Fruit fly (Drosophila melanogaster) whole organism, embryonic: ENCODE measurements around the gene Mvd.

Experiments
- Asciz ChIP-seq: fragments of 200-800 bp; sonication (Bioruptor generic); optimal IDR thresholded peaks from 2 replicates; lab custom pipeline; 2017; ENCODE audit warnings: missing biosample characterization, mild to moderate bottlenecking, missing genetic modification characterization, missing genetic modification reagents
- Blimp-1 ChIP-seq: fragments of 200-800 bp; sonication (Bioruptor generic); optimal IDR thresholded peaks from 3 replicates; lab custom pipeline; 2018; ENCODE audit warnings: missing biosample characterization, missing genetic modification characterization, mild to moderate bottlenecking, moderate library complexity, missing genetic modification reagents
- Bteb2 ChIP-seq: fragments of 200-800 bp; sonication (Bioruptor generic); optimal IDR thresholded peaks from 2 replicates; lab custom pipeline; 2016; ENCODE audit warnings: missing biosample characterization, missing genetic modification characterization
- CG10209 ChIP-seq: fragments of 200-800 bp; sonication (Bioruptor generic); optimal IDR thresholded peaks from 3 replicates; lab custom pipeline; 2017; ENCODE audit warnings: missing biosample characterization, mild to moderate bottlenecking, missing genetic modification characterization, missing genetic modification reagents
- CG10543 ChIP-seq: fragments of 200-800 bp; sonication (Bioruptor generic); optimal IDR thresholded peaks from 3 replicates; lab custom pipeline; 2017; ENCODE audit warnings: missing biosample characterization, mild to moderate bottlenecking, missing genetic modification characterization, moderate library complexity
- CG13424 ChIP-seq: fragments of 200-800 bp; sonication (Bioruptor generic); optimal IDR thresholded peaks from 2 replicates; lab custom pipeline; 2019; ENCODE audit warnings: missing biosample characterization, mild to moderate bottlenecking, missing genetic modification characterization, moderate library complexity
- CG13775 ChIP-seq: fragments of 200-800 bp; sonication (Bioruptor generic); optimal IDR thresholded peaks from 3 replicates; lab custom pipeline; 2017; ENCODE audit warnings: missing biosample characterization, mild to moderate bottlenecking, missing genetic modification characterization
- CG14014 ChIP-seq: fragments of 200-800 bp; sonication (Bioruptor generic); IDR thresholded peaks from 2 replicates; pipeline ENCODE4 v1.3.6; 2022; ENCODE audit warnings: missing biosample characterization, missing genetic modification characterization
- CG14667 ChIP-seq: fragments of 200-800 bp; sonication (Bioruptor generic); IDR thresholded peaks from 2 replicates; pipeline ENCODE4 v1.3.6; 2022; ENCODE audit warnings: missing biosample characterization, missing genetic modification characterization
- CG1603 ChIP-seq: fragments of 200-800 bp; sonication (Bioruptor generic); optimal IDR thresholded peaks from 2 replicates; lab custom pipeline; 2019; ENCODE audit warnings: missing biosample characterization, mild to moderate bottlenecking, missing genetic modification characterization, moderate library complexity
- CG17612 ChIP-seq: fragments of 200-800 bp; sonication (Bioruptor generic); IDR thresholded peaks from 2 replicates; pipeline ENCODE4 v1.3.6; 2022; ENCODE audit warnings: missing biosample characterization, missing genetic modification characterization
- CG17802 ChIP-seq: fragments of 200-800 bp; sonication (Bioruptor generic); optimal IDR thresholded peaks from 2 replicates; lab custom pipeline; 2018; ENCODE audit warnings: missing biosample characterization, mild to moderate bottlenecking, missing genetic modification characterization, moderate library complexity
- CG1792 ChIP-seq: fragments of 200-800 bp; sonication (Bioruptor generic); optimal IDR thresholded peaks from 2 replicates; lab custom pipeline; 2016; ENCODE audit warnings: missing biosample characterization, missing genetic modification characterization
- CG1832 ChIP-seq: fragments of 200-800 bp; sonication (Bioruptor generic); optimal IDR thresholded peaks from 2 replicates; lab custom pipeline; 2017; ENCODE audit warnings: missing biosample characterization, mild to moderate bottlenecking, missing genetic modification characterization, inconsistent platforms
- CG18619 ChIP-seq: fragments of 200-800 bp; sonication (Bioruptor generic); optimal IDR thresholded peaks from 3 replicates; lab custom pipeline; 2017; ENCODE audit warnings: missing biosample characterization, mild to moderate bottlenecking, missing genetic modification characterization
- CG30403 ChIP-seq: fragments of 200-800 bp; sonication (Bioruptor generic); optimal IDR thresholded peaks from 3 replicates; lab custom pipeline; 2016; ENCODE audit warnings: missing biosample characterization, missing genetic modification characterization
- CG34422 ChIP-seq: fragments of 200-800 bp; sonication (Bioruptor generic); IDR thresholded peaks from 3 replicates; pipeline ENCODE4 v1.3.6; 2022; ENCODE audit warnings: missing biosample characterization, missing genetic modification characterization
- CG3838 ChIP-seq: fragments of 200-800 bp; sonication (Bioruptor generic); optimal IDR thresholded peaks from 3 replicates; lab custom pipeline; 2016; ENCODE audit warnings: missing biosample characterization, missing genetic modification characterization
- CG3995 ChIP-seq: fragments of 200-800 bp; sonication (Bioruptor generic); optimal IDR thresholded peaks from 3 replicates; lab custom pipeline; 2016; ENCODE audit warnings: missing biosample characterization, missing genetic modification characterization
- CG4404 ChIP-seq: fragments of 200-800 bp; sonication (Bioruptor generic); IDR thresholded peaks from 2 replicates; pipeline ENCODE4 v1.3.6; 2022; ENCODE audit warnings: missing biosample characterization, missing genetic modification characterization
- CG4707 ChIP-seq: fragments of 200-800 bp; sonication (Bioruptor generic); optimal IDR thresholded peaks from 2 replicates; lab custom pipeline; 2018; ENCODE audit warnings: missing biosample characterization, mild to moderate bottlenecking, missing genetic modification characterization, moderate library complexity
- CG6254 ChIP-seq: fragments of 200-800 bp; sonication (Bioruptor generic); optimal IDR thresholded peaks from 3 replicates; lab custom pipeline; 2017; ENCODE audit warnings: mild to moderate bottlenecking, missing biosample characterization, missing genetic modification reagents, missing genetic modification characterization
- CG6689 ChIP-seq: fragments of 200-800 bp; sonication (Bioruptor generic); IDR thresholded peaks from 2 replicates; pipeline ENCODE4 v1.3.6; 2022; ENCODE audit warnings: missing biosample characterization, missing genetic modification characterization
- CG6813 ChIP-seq: fragments of 200-800 bp; sonication (Bioruptor generic); optimal IDR thresholded peaks from 2 replicates; lab custom pipeline; 2017; ENCODE audit warnings: missing biosample characterization, missing genetic modification characterization, mild to moderate bottlenecking, moderate library complexity, missing genetic modification reagents
- CG7372 ChIP-seq: fragments of 200-800 bp; sonication (Bioruptor generic); IDR thresholded peaks from 2 replicates; pipeline ENCODE4 v1.3.6; 2022; ENCODE audit warnings: missing biosample characterization, missing genetic modification characterization
- CG7745 ChIP-seq: fragments of 200-800 bp; sonication (Bioruptor generic); optimal IDR thresholded peaks from 2 replicates; lab custom pipeline; 2018; ENCODE audit warnings: missing biosample characterization, mild to moderate bottlenecking, missing genetic modification characterization, moderate library complexity
- CG8089 ChIP-seq: fragments of 200-800 bp; sonication (Bioruptor generic); optimal IDR thresholded peaks from 3 replicates; lab custom pipeline; 2016; ENCODE audit warnings: missing biosample characterization, missing genetic modification characterization
- CG9797 ChIP-seq: fragments of 200-800 bp; sonication (Bioruptor generic); optimal IDR thresholded peaks from 3 replicates; lab custom pipeline; 2018; ENCODE audit warnings: missing biosample characterization, mild to moderate bottlenecking, missing genetic modification characterization
- CrebB ChIP-seq: fragments of 200-800 bp; sonication (Bioruptor generic); optimal IDR thresholded peaks from 3 replicates; lab custom pipeline; 2018; ENCODE audit warnings: missing biosample characterization, mild to moderate bottlenecking, missing genetic modification characterization
- Dad ChIP-seq: fragments of 200-800 bp; sonication (Bioruptor generic); optimal IDR thresholded peaks from 3 replicates; lab custom pipeline; 2016; ENCODE audit warnings: missing biosample characterization, missing genetic modification characterization
- Hsf ChIP-seq: fragments of 200-800 bp; sonication (Bioruptor generic); optimal IDR thresholded peaks from 3 replicates; lab custom pipeline; 2016; ENCODE audit warnings: missing biosample characterization, missing genetic modification characterization
- Six4 ChIP-seq: fragments of 200-800 bp; sonication (Bioruptor generic); optimal IDR thresholded peaks from 2 replicates; lab custom pipeline; 2016; ENCODE audit warnings: missing biosample characterization, missing genetic modification characterization
- Xbp1 ChIP-seq: fragments of 200-800 bp; sonication (Bioruptor generic); optimal IDR thresholded peaks from 3 replicates; lab custom pipeline; 2016; ENCODE audit warnings: missing biosample characterization, mild to moderate bottlenecking, missing genetic modification characterization
- Xrp1 ChIP-seq: fragments of 200-800 bp; sonication (Bioruptor generic); IDR thresholded peaks from 2 replicates; pipeline ENCODE4 v1.3.6; 2022; ENCODE audit warnings: missing biosample characterization, missing genetic modification characterization
- ci ChIP-seq: fragments of 200-800 bp; sonication (Bioruptor generic); IDR thresholded peaks from 3 replicates; pipeline ENCODE4 v1.3.6; 2022; ENCODE audit warnings: missing biosample characterization, missing genetic modification characterization
- dan ChIP-seq: fragments of 200-800 bp; sonication (Bioruptor generic); IDR thresholded peaks from 2 replicates; pipeline ENCODE4 v1.3.6; 2022; ENCODE audit warnings: missing biosample characterization, missing genetic modification characterization
- danr ChIP-seq: fragments of 200-800 bp; sonication (Bioruptor generic); IDR thresholded peaks from 2 replicates; pipeline ENCODE4 v1.3.6; 2022; ENCODE audit warnings: missing biosample characterization, missing genetic modification characterization
- disco-r ChIP-seq: fragments of 200-800 bp; sonication (Bioruptor generic); optimal IDR thresholded peaks from 2 replicates; lab custom pipeline; 2016; ENCODE audit warnings: missing biosample characterization, missing genetic modification characterization
- dmrt99B ChIP-seq: fragments of 200-800 bp; sonication (Bioruptor generic); optimal IDR thresholded peaks from 2 replicates; lab custom pipeline; 2018; ENCODE audit warnings: missing biosample characterization, mild to moderate bottlenecking, missing genetic modification characterization, moderate library complexity
- eyg ChIP-seq: fragments of 200-800 bp; sonication (Bioruptor generic); optimal IDR thresholded peaks from 3 replicates; lab custom pipeline; 2016; ENCODE audit warnings: missing biosample characterization, missing genetic modification characterization
- gem ChIP-seq: fragments of 200-800 bp; sonication (Bioruptor generic); optimal IDR thresholded peaks from 2 replicates; lab custom pipeline; 2019; ENCODE audit warnings: missing biosample characterization, mild to moderate bottlenecking, missing genetic modification characterization, moderate library complexity
- kah ChIP-seq: fragments of 200-800 bp; sonication (Bioruptor generic); optimal IDR thresholded peaks from 2 replicates; lab custom pipeline; 2018; ENCODE audit warnings: missing biosample characterization, mild to moderate bottlenecking, missing genetic modification characterization
- ken ChIP-seq: fragments of 200-800 bp; sonication (Bioruptor generic); IDR thresholded peaks from 3 replicates; pipeline ENCODE4 v1.3.6; 2022; ENCODE audit warnings: missing biosample characterization, missing genetic modification characterization
- nmo ChIP-seq: fragments of 200-800 bp; sonication (Bioruptor generic); optimal IDR thresholded peaks from 2 replicates; lab custom pipeline; 2018; ENCODE audit warnings: missing biosample characterization, mild to moderate bottlenecking, missing genetic modification characterization, moderate library complexity
- org-1 ChIP-seq: fragments of 200-800 bp; sonication (Bioruptor generic); optimal IDR thresholded peaks from 2 replicates; lab custom pipeline; 2017; ENCODE audit warnings: missing biosample characterization, missing genetic modification characterization
- scrt ChIP-seq: fragments of 200-800 bp; sonication (Bioruptor generic); optimal IDR thresholded peaks from 2 replicates; lab custom pipeline; 2018; ENCODE audit warnings: missing biosample characterization, mild to moderate bottlenecking, missing genetic modification characterization, moderate library complexity
- slou ChIP-seq: fragments of 200-800 bp; sonication (Bioruptor generic); optimal IDR thresholded peaks from 3 replicates; lab custom pipeline; 2016; ENCODE audit warnings: missing biosample characterization, missing genetic modification characterization
- unc-4 ChIP-seq: fragments of 200-800 bp; sonication (Bioruptor generic); IDR thresholded peaks from 2 replicates; pipeline ENCODE4 v1.3.6; 2022; ENCODE audit warnings: missing biosample characterization, missing genetic modification characterization; ENCODE audit not compliant: partially characterized antibody
- yki ChIP-seq: fragments of >200 bp; optimal IDR thresholded peaks from 3 replicates; lab custom pipeline; 2018

Gene Mvd

dm6 chrX:15788235-15789187, 39.5 kb downstream of the Mvd start, which contains the start of gene Rhp (continued):
- TF ChIP-seq CG14667 (GFP tag; lab: Robert Waterston, UW): no peak
- no peak for TF ChIP-seq dan (GFP tag; lab: Robert Waterston, UW)
- TF ChIP-seq ci (GFP tag; lab: Robert Waterston, UW): peak; percentile 31; the same call in 1 of the 3 replicates
- TF ChIP-seq kah (GFP tag; lab: Kevin White, UChicago): peak; percentile 36
- TF ChIP-seq org-1 (GFP tag; lab: Kevin White, UChicago): no peak
- TF ChIP-seq yki (lab: Kevin White, UChicago): no peak
- TF ChIP-seq CG9797 (GFP tag; lab: Kevin White, UChicago): peak; percentile 61
- TF ChIP-seq CG18619 (GFP tag; lab: Kevin White, UChicago): peak; percentile 48
- TF ChIP-seq CG4404 (GFP tag; lab: Robert Waterston, UW): no peak
- TF ChIP-seq Dad (GFP tag; lab: Kevin White, UChicago): no peak
- TF ChIP-seq CG13775 (GFP tag; lab: Kevin White, UChicago): no peak
- no peak for TF ChIP-seq CG1792 (GFP tag; lab: Kevin White, UChicago)
- TF ChIP-seq CG7745 (tag; lab: Kevin White, UChicago): no peak
- no peak for TF ChIP-seq CG3838
- TF ChIP-seq CG30403 (GFP tag; lab: Kevin White, UChicago): no peak
- TF ChIP-seq Hsf: no peak
- TF ChIP-seq slou (GFP tag; lab: Kevin White, UChicago): no peak
- TF ChIP-seq disco-r (GFP tag; lab: Kevin White, UChicago): no peak
- no peak for TF ChIP-seq CG7372 (GFP tag; lab: Robert Waterston, UW)
- TF ChIP-seq CG3995: peak; percentile 51
- TF ChIP-seq CG34422 (GFP tag; lab: Robert Waterston, UW): no peak
- TF ChIP-seq CG4707 (GFP tag; lab: Kevin White, UChicago): peak; percentile 62
- peak; percentile 3 for TF ChIP-seq scrt (GFP tag; lab: Kevin White, UChicago)
- peak; percentile 63; the same call in 1 of the 2 replicates for TF ChIP-seq CG14014 (GFP tag; lab: Robert Waterston, UW)
- peak; percentile 51 for TF ChIP-seq CG13424
- TF ChIP-seq Six4 (GFP tag; lab: Kevin White, UChicago): no peak
- peak; percentile 73 for TF ChIP-seq CG1603 (tag; lab: Kevin White, UChicago)
- TF ChIP-seq nmo: no peak
- TF ChIP-seq Asciz (GFP tag; lab: Kevin White, UChicago): peak; percentile 64
- no peak for TF ChIP-seq CG6689 (GFP tag; lab: Robert Waterston, UW)
- TF ChIP-seq Blimp-1 (GFP tag; lab: Kevin White, UChicago): peak; percentile 64
- TF ChIP-seq Xrp1 (GFP tag; lab: Robert Waterston, UW): peak; percentile 40; the same call in 1 of the 2 replicates
- no peak for TF ChIP-seq danr (GFP tag; lab: Robert Waterston, UW)
- TF ChIP-seq Xbp1 (GFP tag; lab: Kevin White, UChicago): no peak
- no peak for TF ChIP-seq CG1832 (GFP tag; lab: Kevin White, UChicago)
- TF ChIP-seq Bteb2: no peak
- TF ChIP-seq CrebB (tag; lab: Kevin White, UChicago): peak; percentile 76
- peak; percentile 56 for TF ChIP-seq CG10543 (GFP tag; lab: Kevin White, UChicago)
- TF ChIP-seq CG6813: peak; percentile 75
- TF ChIP-seq CG17802 (tag; lab: Kevin White, UChicago): no peak
- TF ChIP-seq dmrt99B (tag; lab: Kevin White, UChicago): no peak
- TF ChIP-seq CG6254 (GFP tag; lab: Kevin White, UChicago): peak; percentile 6
- peak; percentile 68 for TF ChIP-seq gem
- no peak for TF ChIP-seq eyg (GFP tag; lab: Kevin White, UChicago)
- no peak for TF ChIP-seq CG8089
- TF ChIP-seq unc-4 (GFP tag; lab: Robert Waterston, UW): no peak
- no peak for TF ChIP-seq ken (GFP tag; lab: Robert Waterston, UW)
- TF ChIP-seq CG17612 (GFP tag; lab: Robert Waterston, UW): no peak
- TF ChIP-seq CG10209 (GFP tag; lab: Kevin White, UChicago): peak; percentile 43
